Worm (Caenorhabditis elegans): ENCODE data around the gene sel-5.
A peak's percentile ranks its signal among the peaks of the same experiment; 100 is the strongest.

sel-5 gene

DNA sequence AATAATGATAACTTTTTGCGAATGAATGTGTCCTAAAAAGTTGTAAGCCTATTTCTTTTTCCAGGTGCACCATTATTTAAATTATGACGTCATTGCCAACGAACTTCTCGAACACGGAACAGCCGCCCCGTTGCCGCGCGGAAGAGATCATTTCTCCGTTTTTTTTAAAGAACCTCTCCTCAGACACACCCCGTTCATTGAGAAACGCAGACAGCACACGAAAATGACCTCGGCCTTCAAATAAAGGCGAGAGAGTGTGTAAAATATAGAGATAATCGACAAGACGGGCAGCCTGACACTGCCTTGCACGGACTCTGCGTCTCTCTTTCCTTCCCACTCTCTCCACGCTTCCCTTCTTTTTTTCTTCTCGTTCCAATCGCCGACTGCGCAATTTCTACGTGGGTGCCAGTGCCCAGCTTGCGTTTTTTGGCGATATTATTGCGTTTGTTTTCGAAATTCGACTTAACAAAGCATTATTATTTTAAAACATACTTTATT lies 17.8 kb downstream of the sel-5 start (continued):
- TF ChIP-seq madf-10 (tag; optimal IDR thresholded peaks at IDR 0.05) = no peak
- no peak for TF ChIP-seq him-1 (tag; optimal IDR thresholded peaks at IDR 0.05)
- TF ChIP-seq F23B12.7 (tag; optimal IDR thresholded peaks at IDR 0.05; ENCODE audit: insufficient read depth) = no peak

DNA sequence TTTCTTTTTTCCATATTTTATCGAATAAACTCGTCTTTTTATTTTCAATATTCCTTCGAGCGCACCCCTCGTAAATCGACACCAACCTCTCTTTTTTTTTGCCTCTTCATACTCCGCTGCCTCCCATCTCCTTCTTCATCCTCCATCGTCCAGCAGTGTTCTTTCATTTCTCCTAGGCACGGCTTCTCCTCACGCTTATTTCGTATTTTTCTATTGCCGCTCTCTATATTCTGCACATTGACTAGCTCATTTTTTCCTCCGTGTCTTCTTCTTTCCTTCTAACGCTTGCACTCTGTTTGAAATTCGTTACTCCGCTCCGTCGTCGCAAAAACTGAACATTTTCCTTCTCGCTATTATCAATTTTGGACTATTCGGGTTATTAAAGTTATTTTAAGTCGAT lies 22.9 kb downstream of the sel-5 start:
- TF ChIP-seq repo-1 (tag; optimal IDR thresholded peaks at IDR 0.05) = peak; percentile 28
- no peak for TF ChIP-seq zim-3 (tag; optimal IDR thresholded peaks at IDR 0.05)

DNA sequence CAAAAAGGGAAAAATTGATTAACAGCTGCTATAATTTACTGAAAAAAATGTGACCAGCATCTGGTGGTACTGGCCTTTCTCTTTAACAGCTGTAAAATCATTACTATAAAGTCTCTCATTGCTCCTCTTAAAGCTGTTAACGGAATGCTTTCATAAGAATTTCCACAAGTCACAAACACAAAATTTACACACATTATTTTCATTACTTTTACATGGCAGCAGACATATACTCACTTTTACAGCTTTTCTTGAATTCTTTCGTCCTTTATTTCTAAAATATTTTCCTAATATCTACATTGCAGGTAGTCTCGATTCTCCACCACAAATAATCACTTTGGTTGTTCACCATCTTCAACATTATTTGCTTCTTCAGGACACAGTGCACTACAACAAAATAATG lies 24.9 kb downstream of the sel-5 start, which contains the start of gene imph-1:
Gene imph-1, plus strand, starts transcription at position 301 of the 400 bp plus-strand sequence.
- TF ChIP-seq B0261.1 (tag; optimal IDR thresholded peaks at IDR 0.05) = no peak
- no peak for TF ChIP-seq snpc-3.4 (tag; optimal IDR thresholded peaks at IDR 0.05)
- TF ChIP-seq nhr-80 (tag; optimal IDR thresholded peaks at IDR 0.05) = no peak
- no peak for TF ChIP-seq rpc-1 (optimal IDR thresholded peaks at IDR 0.05)
- no peak for TF ChIP-seq rpc-1 (tag; optimal IDR thresholded peaks at IDR 0.05)
- TF ChIP-seq lin-26 (GFP tag; IDR thresholded peaks at IDR 0.05) = no peak
- TF ChIP-seq snpc-1.1 (tag; optimal IDR thresholded peaks at IDR 0.05; ENCODE audit: insufficient read depth) = no peak

DNA sequence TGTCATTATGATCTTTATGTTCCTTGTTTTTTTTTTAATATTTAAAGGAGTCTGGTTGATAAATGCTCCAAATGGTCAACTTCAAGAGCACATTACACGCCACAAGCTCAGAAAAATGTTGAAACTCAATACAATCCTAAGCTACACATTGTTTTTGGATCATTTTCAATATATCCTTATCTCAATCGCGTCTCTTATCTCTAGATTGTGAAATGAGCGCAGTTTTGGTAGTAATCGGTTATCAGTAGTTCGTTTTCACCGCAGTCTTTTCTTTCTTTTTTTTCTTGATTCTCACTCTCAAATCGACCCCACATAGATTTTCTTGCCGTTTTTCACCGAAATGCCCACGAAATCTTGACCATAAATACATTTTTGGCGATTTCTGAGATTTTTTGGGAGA lies 25.4 kb downstream of the sel-5 start:
- TF ChIP-seq lin-40 (tag; optimal IDR thresholded peaks at IDR 0.05) (no peak), dpff-1 (tag; optimal IDR thresholded peaks at IDR 0.05) (no peak), C17E4.6 (GFP tag; IDR thresholded peaks at IDR 0.05) (no peak), athp-1 (tag; optimal IDR thresholded peaks at IDR 0.05) (no peak), nhr-80 (tag; optimal IDR thresholded peaks at IDR 0.05) (peak; percentile 40), mes-4 (tag; optimal IDR thresholded peaks at IDR 0.05) (no peak), atf-7 (tag; optimal IDR thresholded peaks at IDR 0.05) (no peak), madf-6 (GFP tag; IDR thresholded peaks at IDR 0.05) (0 out of 2 replicates have a peak, but pooled peaks have one; percentile 23), F49E8.2 (tag; optimal IDR thresholded peaks at IDR 0.05; ENCODE audit: insufficient read depth) (no peak), lir-1 (GFP tag; conservative IDR thresholded peaks at IDR 0.05) (no peak), rcor-1 (GFP tag; IDR thresholded peaks at IDR 0.05) (no peak), T26A5.8 (tag; optimal IDR thresholded peaks at IDR 0.05) (no peak), egl-44 (GFP tag; IDR thresholded peaks at IDR 0.05) (no peak), ceh-58 (GFP tag; IDR thresholded peaks at IDR 0.05) (no peak), ceh-100 (GFP tag; IDR thresholded peaks at IDR 0.05) (no peak)

DNA sequence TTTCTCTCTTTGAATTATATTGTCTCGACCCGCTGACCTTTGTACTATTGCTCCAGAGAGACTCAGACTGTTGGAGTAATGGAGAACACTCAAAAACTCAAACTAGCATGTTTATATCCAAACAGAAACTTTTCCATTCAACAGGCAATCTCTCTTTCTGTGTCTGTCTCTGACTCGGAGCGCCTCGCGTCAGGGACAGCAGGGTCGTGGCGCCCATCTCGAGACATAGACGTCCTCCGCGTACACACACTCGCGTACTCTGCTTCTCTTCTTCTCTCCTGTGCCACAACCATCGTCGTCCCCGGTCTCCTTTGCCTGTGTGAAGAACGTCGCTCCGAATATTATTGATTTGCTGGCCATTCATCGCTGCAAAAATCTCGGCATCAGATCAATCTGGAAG lies 26.3 kb downstream of the sel-5 start:
- TF ChIP-seq Y53G8AR.9 (GFP tag; conservative IDR thresholded peaks at IDR 0.05) (no peak), hmg-20 (GFP tag; IDR thresholded peaks at IDR 0.05) (no peak), nhr-120 (GFP tag; IDR thresholded peaks at IDR 0.05) (no peak), madf-10 (tag; optimal IDR thresholded peaks at IDR 0.05) (peak; percentile 43), lin-40 (tag; optimal IDR thresholded peaks at IDR 0.05) (peak; percentile 59), nhr-80 (tag; optimal IDR thresholded peaks at IDR 0.05) (peak; percentile 98), nhr-90 (tag; optimal IDR thresholded peaks at IDR 0.05) (peak; percentile 45), F55B11.4 (tag; optimal IDR thresholded peaks at IDR 0.05; ENCODE audit: borderline replicate concordance, insufficient read depth) (no peak), cebp-1 (GFP tag; IDR thresholded peaks at IDR 0.05) (peak; percentile 42; the same call in 1 of the 2 replicates), cebp-1 (tag; optimal IDR thresholded peaks at IDR 0.05) (peak; percentile 73), tlf-1 (GFP tag; optimal IDR thresholded peaks at IDR 0.05) (no peak), K12H6.12 (tag; optimal IDR thresholded peaks at IDR 0.05) (peak; percentile 79), let-607 (tag; optimal IDR thresholded peaks at IDR 0.05) (peak; percentile 2 to 30), ceh-58 (GFP tag; IDR thresholded peaks at IDR 0.05) (no peak), rcor-1 (GFP tag; IDR thresholded peaks at IDR 0.05) (no peak; the same call in 1 of the 2 replicates), lin-26 (GFP tag; IDR thresholded peaks at IDR 0.05) (peak; percentile 47; the same call in 1 of the 2 replicates), B0336.3 (GFP tag; IDR thresholded peaks at IDR 0.05) (peak; percentile 45; the same call in 1 of the 2 replicates), ekl-4 (GFP tag; IDR thresholded peaks at IDR 0.05) (0 out of 2 replicates have a peak, but pooled peaks have one; percentile 30), nfya-1 (tag; optimal IDR thresholded peaks at IDR 0.05; ENCODE audit: borderline replicate concordance, insufficient read depth) (no peak), sea-2 (GFP tag; IDR thresholded peaks at IDR 0.05) (no peak), Y67H2A.10 (GFP tag; conservative IDR thresholded peaks at IDR 0.05) (no peak)

Measured in whole organism, young adult.